Fruit fly (Drosophila melanogaster) whole organism, prepupa: ENCODE results near the gene Sc2.

Source experiments
- Blimp-1 ChIP-seq: fragments of 200-800 bp; sonication (Bioruptor generic); optimal IDR thresholded peaks from 3 replicates; lab custom pipeline; 2017; ENCODE audit warnings: missing biosample characterization, missing genetic modification characterization, mild to moderate bottlenecking, moderate library complexity, missing genetic modification reagents
- CG10669 ChIP-seq: fragments of 200-800 bp; sonication (Bioruptor generic); optimal IDR thresholded peaks from 3 replicates; lab custom pipeline; 2018; ENCODE audit warnings: missing biosample characterization, mild to moderate bottlenecking, missing genetic modification characterization, moderate library complexity
- CG11294 ChIP-seq: fragments of 200-800 bp; sonication (Bioruptor generic); IDR thresholded peaks from 2 replicates; pipeline ENCODE4 v1.3.6; 2022; ENCODE audit warnings: missing biosample characterization, missing genetic modification characterization
- CG11762 ChIP-seq: fragments of 200-800 bp; sonication (Bioruptor generic); optimal IDR thresholded peaks from 3 replicates; lab custom pipeline; 2016; ENCODE audit warnings: missing biosample characterization, missing genetic modification characterization; ENCODE audit not compliant: insufficient read depth
- CG11902 ChIP-seq: fragments of 200-800 bp; sonication (Bioruptor generic); optimal IDR thresholded peaks from 3 replicates; lab custom pipeline; 2016; ENCODE audit warnings: missing biosample characterization, missing genetic modification characterization
- CG15336 ChIP-seq: fragments of 200-800 bp; sonication (Bioruptor generic); IDR thresholded peaks from 2 replicates; pipeline ENCODE4 v1.3.6; 2022; ENCODE audit warnings: missing biosample characterization, missing genetic modification characterization
- CG1621 ChIP-seq: fragments of 200-800 bp; sonication (Bioruptor generic); optimal IDR thresholded peaks from 3 replicates; lab custom pipeline; 2018; ENCODE audit warnings: missing biosample characterization, mild to moderate bottlenecking, missing genetic modification characterization
- CG16779 ChIP-seq: fragments of 200-800 bp; sonication (Bioruptor generic); optimal IDR thresholded peaks from 3 replicates; lab custom pipeline; 2017; ENCODE audit warnings: missing biosample characterization, mild to moderate bottlenecking, missing genetic modification characterization
- CG3032 ChIP-seq: fragments of 200-800 bp; optimal IDR thresholded peaks from 2 replicates; lab custom pipeline; 2019; ENCODE audit warnings: missing biosample characterization, mild to moderate bottlenecking, missing genetic modification characterization, moderate library complexity
- CG34406 ChIP-seq: fragments of 200-800 bp; sonication (Bioruptor generic); optimal IDR thresholded peaks from 3 replicates; lab custom pipeline; 2016; ENCODE audit warnings: missing biosample characterization, missing genetic modification characterization
- CG3919 ChIP-seq: fragments of 200-800 bp; sonication (Bioruptor generic); optimal IDR thresholded peaks from 3 replicates; lab custom pipeline; 2016; ENCODE audit warnings: missing biosample characterization, missing genetic modification characterization
- CG4318 ChIP-seq: fragments of 200-800 bp; sonication (Bioruptor generic); optimal IDR thresholded peaks from 3 replicates; lab custom pipeline; 2017; ENCODE audit warnings: missing biosample characterization, mild to moderate bottlenecking, missing genetic modification characterization
- CG6163 ChIP-seq: fragments of 200-800 bp; sonication (Bioruptor generic); IDR thresholded peaks from 3 replicates; pipeline ENCODE4 v1.3.6; 2022; ENCODE audit warnings: missing biosample characterization, missing genetic modification characterization
- CG6276 ChIP-seq: fragments of 200-800 bp; sonication (Bioruptor generic); optimal IDR thresholded peaks from 2 replicates; lab custom pipeline; 2017; ENCODE audit warnings: missing biosample characterization, mild to moderate bottlenecking, missing genetic modification characterization
- CG6792 ChIP-seq: fragments of 200-800 bp; sonication (Bioruptor generic); optimal IDR thresholded peaks from 3 replicates; lab custom pipeline; 2016; ENCODE audit warnings: missing biosample characterization, missing genetic modification characterization
- CG6808 ChIP-seq: fragments of 200-800 bp; sonication (Bioruptor generic); optimal IDR thresholded peaks from 3 replicates; lab custom pipeline; 2017; ENCODE audit warnings: missing biosample characterization, missing genetic modification characterization, mild to moderate bottlenecking, moderate library complexity, missing genetic modification reagents
- CG6854 ChIP-seq: fragments of 200-800 bp; sonication (Bioruptor generic); optimal IDR thresholded peaks from 2 replicates; lab custom pipeline; 2017; ENCODE audit warnings: missing biosample characterization, mild to moderate bottlenecking, missing genetic modification characterization
- CG7368 ChIP-seq: fragments of 200-800 bp; sonication (Bioruptor generic); optimal IDR thresholded peaks from 3 replicates; lab custom pipeline; 2016; ENCODE audit warnings: missing biosample characterization, missing genetic modification characterization
- CG8119 ChIP-seq: fragments of 200-800 bp; sonication (Bioruptor generic); IDR thresholded peaks from 3 replicates; pipeline ENCODE4 v1.3.6; 2022; ENCODE audit warnings: missing biosample characterization, missing genetic modification characterization
- CG8319 ChIP-seq: fragments of 200-800 bp; sonication (Bioruptor generic); optimal IDR thresholded peaks from 3 replicates; lab custom pipeline; 2016; ENCODE audit warnings: missing biosample characterization, missing genetic modification characterization
- CG8632 ChIP-seq: fragments of 200-800 bp; sonication (Bioruptor generic); optimal IDR thresholded peaks from 3 replicates; lab custom pipeline; 2016; ENCODE audit warnings: missing biosample characterization, missing genetic modification characterization
- CG9139 ChIP-seq: fragments of 200-800 bp; sonication (Bioruptor generic); optimal IDR thresholded peaks from 3 replicates; lab custom pipeline; 2017; ENCODE audit warnings: missing biosample characterization, mild to moderate bottlenecking, missing genetic modification characterization
- Eip78C ChIP-seq: fragments of 200-800 bp; sonication (Bioruptor generic); peaks from one replicate; lab custom pipeline; 2016; ENCODE audit warnings: missing biosample characterization, missing genetic modification characterization
- Ets21C ChIP-seq: fragments of 200-800 bp; sonication (Bioruptor generic); optimal IDR thresholded peaks from 3 replicates; lab custom pipeline; 2016; ENCODE audit warnings: missing biosample characterization, missing genetic modification characterization
- Ets96B ChIP-seq: fragments of 200-800 bp; optimal IDR thresholded peaks from 2 replicates; lab custom pipeline; 2019; ENCODE audit warnings: missing biosample characterization, mild to moderate bottlenecking, missing genetic modification characterization, moderate library complexity
- Gug ChIP-seq: fragments of 200-800 bp; sonication (Bioruptor generic); IDR thresholded peaks from 2 replicates; pipeline ENCODE4 v1.3.6; 2022; ENCODE audit warnings: missing biosample characterization, missing genetic modification characterization
- Hr38 ChIP-seq: sonication (Bioruptor generic); optimal IDR thresholded peaks from 2 replicates; lab custom pipeline; 2016; ENCODE audit warnings: missing biosample characterization, missing genetic modification characterization
- Hr39 ChIP-seq: fragments of 200-800 bp; sonication (Bioruptor generic); optimal IDR thresholded peaks from 2 replicates; lab custom pipeline; 2016; ENCODE audit warnings: missing biosample characterization, missing genetic modification characterization
- Hr4 ChIP-seq: fragments of 200-800 bp; sonication (Bioruptor generic); optimal IDR thresholded peaks from 3 replicates; lab custom pipeline; 2016; ENCODE audit warnings: missing biosample characterization, missing genetic modification characterization
- Met ChIP-seq: fragments of 200-800 bp; sonication (Bioruptor generic); optimal IDR thresholded peaks from 3 replicates; lab custom pipeline; 2016; ENCODE audit warnings: missing biosample characterization, missing genetic modification characterization
- OdsH ChIP-seq: fragments of 200-800 bp; sonication (Bioruptor generic); optimal IDR thresholded peaks from 3 replicates; lab custom pipeline; 2016; ENCODE audit warnings: missing biosample characterization, missing genetic modification characterization
- Smox ChIP-seq: fragments of 200-800 bp; sonication (Bioruptor generic); optimal IDR thresholded peaks from 3 replicates; lab custom pipeline; 2016; ENCODE audit warnings: missing biosample characterization, missing genetic modification characterization
- Sox102F ChIP-seq: fragments of 200-800 bp; sonication (Bioruptor generic); optimal IDR thresholded peaks from 2 replicates; lab custom pipeline; 2016; ENCODE audit warnings: missing biosample characterization, mild to moderate bottlenecking, missing genetic modification characterization
- Sox14 ChIP-seq: fragments of 200-800 bp; sonication (Bioruptor generic); optimal IDR thresholded peaks from 3 replicates; lab custom pipeline; 2016; ENCODE audit warnings: missing biosample characterization, missing genetic modification characterization
- Sox15 ChIP-seq: fragments of 200-800 bp; sonication (Bioruptor generic); optimal IDR thresholded peaks from 3 replicates; lab custom pipeline; 2016; ENCODE audit warnings: missing biosample characterization, missing genetic modification characterization
- achi ChIP-seq: fragments of 200-800 bp; sonication (Bioruptor generic); optimal IDR thresholded peaks from 3 replicates; lab custom pipeline; 2016; ENCODE audit warnings: missing biosample characterization, missing genetic modification characterization
- acj6 ChIP-seq: fragments of 200-800 bp; sonication (Bioruptor generic); optimal IDR thresholded peaks from 3 replicates; lab custom pipeline; 2016; ENCODE audit warnings: missing biosample characterization, missing genetic modification characterization
- cyc ChIP-seq: fragments of 200-800 bp; sonication (Bioruptor generic); optimal IDR thresholded peaks from 3 replicates; lab custom pipeline; 2016; ENCODE audit warnings: missing biosample characterization, missing genetic modification characterization
- dac ChIP-seq: fragments of 200-800 bp; sonication (Bioruptor generic); optimal IDR thresholded peaks from 2 replicates; lab custom pipeline; 2017; ENCODE audit warnings: missing biosample characterization, mild to moderate bottlenecking, missing genetic modification characterization
- dsx ChIP-seq: fragments of 200-800 bp; optimal IDR thresholded peaks from 3 replicates; lab custom pipeline; 2019; ENCODE audit warnings: missing biosample characterization, mild to moderate bottlenecking, missing genetic modification characterization, moderate library complexity; ENCODE audit not compliant: poor library complexity, severe bottlenecking
- eg ChIP-seq: fragments of 200-800 bp; sonication (Bioruptor generic); IDR thresholded peaks from 3 replicates; pipeline ENCODE4 v1.3.6; 2022; ENCODE audit warnings: missing biosample characterization, missing genetic modification characterization
- fd85E ChIP-seq: fragments of 200-800 bp; sonication (Bioruptor generic); optimal IDR thresholded peaks from 3 replicates; lab custom pipeline; 2016; ENCODE audit warnings: missing biosample characterization, missing genetic modification characterization
- fkh ChIP-seq: fragments of 200-800 bp; sonication (Bioruptor generic); optimal IDR thresholded peaks from 3 replicates; lab custom pipeline; 2017; ENCODE audit warnings: missing biosample characterization, mild to moderate bottlenecking, missing genetic modification characterization, moderate library complexity
- lz ChIP-seq: fragments of 200-800 bp; sonication (Bioruptor generic); optimal IDR thresholded peaks from 3 replicates; lab custom pipeline; 2016; ENCODE audit warnings: missing biosample characterization, missing genetic modification characterization
- pdm3 ChIP-seq: fragments of 200-800 bp; sonication (Bioruptor generic); optimal IDR thresholded peaks from 3 replicates; lab custom pipeline; 2016; ENCODE audit warnings: missing biosample characterization, missing genetic modification characterization
- salr ChIP-seq, 2 experiments: fragments of 200-800 bp; sonication (Bioruptor generic); optimal IDR thresholded peaks; 3 replicates each; lab custom pipeline; 2016 to 2018; ENCODE audit warnings: missing biosample characterization in 2 of 2, missing genetic modification characterization in 2 of 2, mild to moderate bottlenecking in 1 of 2
- spab ChIP-seq: fragments of 200-800 bp; sonication (Bioruptor generic); optimal IDR thresholded peaks from 2 replicates; lab custom pipeline; 2017; ENCODE audit warnings: missing biosample characterization, mild to moderate bottlenecking, missing genetic modification characterization, missing genetic modification reagents
- svp ChIP-seq: fragments of 200-800 bp; sonication (Bioruptor generic); peaks from one replicate; lab custom pipeline; 2016; ENCODE audit warnings: missing biosample characterization, missing genetic modification characterization
- vri ChIP-seq: fragments of 200-800 bp; sonication (Bioruptor generic); optimal IDR thresholded peaks from 3 replicates; lab custom pipeline; 2016; ENCODE audit warnings: missing biosample characterization, mild to moderate bottlenecking, missing genetic modification characterization

Sc2 gene

dm6 chr3L:3890860-3891259 is 12.4 kb upstream of the Sc2 start (continued):
- TF ChIP-seq Smox (GFP tag; lab: Kevin White, UChicago): no peak
- no peak for TF ChIP-seq CG4318 (GFP tag; lab: Kevin White, UChicago)
- TF ChIP-seq CG8119 (GFP tag; lab: Robert Waterston, UW): peak; percentile 53; the same call in 1 of the 3 replicates
- TF ChIP-seq Ets96B (tag; lab: Kevin White, UChicago): peak; percentile 41
- no peak for TF ChIP-seq cyc
- TF ChIP-seq fkh: no peak
- no peak for TF ChIP-seq CG1621 (tag; lab: Kevin White, UChicago)
- TF ChIP-seq, all 60 proteins: peak for 28

- TF ChIP-seq CG6808 (no peak), Sox15 (GFP tag; lab: Kevin White, UChicago) (no peak), CG6276 (GFP tag; lab: Kevin White, UChicago) (no peak), CG15336 (GFP tag; lab: Robert Waterston, UW) (no peak; the same call in none of the 2 replicates), CG6854 (GFP tag; lab: Kevin White, UChicago) (no peak), Ets21C (GFP tag; lab: Kevin White, UChicago) (peak; percentile 25), CG6792 (GFP tag; lab: Kevin White, UChicago) (peak; percentile 27), svp (GFP tag; lab: Kevin White, UChicago) (peak; percentile 76), cyc (peak; percentile 15), achi (GFP tag; lab: Kevin White, UChicago) (peak; percentile 63), OdsH (peak; percentile 52), Met (GFP tag; lab: Kevin White, UChicago) (peak; percentile 63), vri (peak; percentile 37), CG34406 (GFP tag; lab: Kevin White, UChicago) (peak; percentile 44), Sox14 (GFP tag; lab: Kevin White, UChicago) (peak; percentile 46), Smox (GFP tag; lab: Kevin White, UChicago) (peak; percentile 62), spab (GFP tag; lab: Kevin White, UChicago) (peak; percentile 27), Hr38 (no peak), salr (GFP tag; optimal IDR thresholded peaks at IDR 0.05; lab: Kevin White, UChicago) (peak in 1 of 2 experiments; percentile 26), CG6163 (GFP tag; lab: Robert Waterston, UW) (no peak), Sox102F (GFP tag; lab: Kevin White, UChicago) (peak; percentile 61), CG3032 (tag; lab: Kevin White, UChicago) (peak; percentile 33), CG7368 (GFP tag; lab: Kevin White, UChicago) (no peak), acj6 (GFP tag; lab: Kevin White, UChicago) (peak; percentile 45), CG11902 (GFP tag; lab: Kevin White, UChicago) (no peak), Blimp-1 (GFP tag; lab: Kevin White, UChicago) (no peak), CG11294 (no peak), CG16779 (no peak), CG1621 (tag; lab: Kevin White, UChicago) (no peak), CG3919 (GFP tag; lab: Kevin White, UChicago) (peak; percentile 48), Ets96B (tag; lab: Kevin White, UChicago) (peak; percentile 44), lz (GFP tag; lab: Kevin White, UChicago) (peak; percentile 30), dsx (GFP tag; lab: Kevin White, UChicago) (peak; percentile 14), CG8632 (GFP tag; lab: Kevin White, UChicago) (peak; percentile 28), CG9139 (GFP tag; lab: Kevin White, UChicago) (no peak), CG8319 (GFP tag; lab: Kevin White, UChicago) (no peak), Hr4 (GFP tag; lab: Kevin White, UChicago) (peak; percentile 70), eg (GFP tag; lab: Robert Waterston, UW) (no peak; the same call in 2 of the 3 replicates), fd85E (no peak), CG10669 (peak; percentile 33), CG8119 (GFP tag; lab: Robert Waterston, UW) (peak; percentile 62), dac (GFP tag; lab: Kevin White, UChicago) (no peak), fkh (no peak), CG11762 (GFP tag; lab: Kevin White, UChicago) (no peak), Hr39 (GFP tag; lab: Kevin White, UChicago) (peak; percentile 46), CG4318 (GFP tag; lab: Kevin White, UChicago) (no peak), pdm3 (GFP tag; lab: Kevin White, UChicago) (peak; percentile 64), Gug (GFP tag; lab: Robert Waterston, UW) (no peak), Eip78C (GFP tag; lab: Kevin White, UChicago) (peak; percentile 91)
Measured at dm6 chr3L:3892154-3892624, 11.1 kb upstream of the Sc2 start, which contains the start of gene Fie. Gene Fie (plus strand): TSS chr3L:3892574.
